Worm (Caenorhabditis elegans): ENCODE results near the gene rig-1.

Gene rig-1

DNA sequence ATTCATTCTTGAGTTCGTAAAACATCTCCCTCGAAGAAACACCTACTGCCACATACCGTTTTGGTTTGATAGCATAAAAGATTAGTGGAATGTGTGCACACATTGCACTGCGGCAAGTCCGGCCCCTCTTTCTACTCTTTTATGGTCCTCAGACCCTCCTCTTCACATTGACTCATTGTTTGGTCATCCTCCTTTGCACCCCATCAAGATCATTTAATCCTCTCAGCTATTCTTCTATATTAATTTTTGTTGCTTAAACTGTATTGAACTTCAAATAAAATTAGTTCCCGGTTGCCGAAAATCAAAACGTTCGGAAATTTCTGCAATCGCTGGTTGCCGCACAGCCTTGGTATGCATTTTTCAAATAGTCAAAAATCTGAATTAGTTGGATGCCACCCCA lies at the start of gene rig-1:
Gene rig-1, plus strand, starts transcription at position 301 of the 400 bp plus-strand sequence.
- no peak for TF ChIP-seq tab-1 (GFP tag; IDR thresholded peaks at IDR 0.05)
- no peak for TF ChIP-seq cog-1 (tag; optimal IDR thresholded peaks at IDR 0.05)
- TF ChIP-seq T22C8.4 (GFP tag; IDR thresholded peaks at IDR 0.05), result no peak
- no peak for TF ChIP-seq med-1 (GFP tag; optimal IDR thresholded peaks at IDR 0.05; ENCODE audit: insufficient read depth)
- TF ChIP-seq flt-1 (GFP tag; IDR thresholded peaks at IDR 0.05), result no peak
- no peak for TF ChIP-seq klf-2 (GFP tag; conservative IDR thresholded peaks at IDR 0.05)
- no peak for TF ChIP-seq ztf-23 (GFP tag; IDR thresholded peaks at IDR 0.05)
- TF ChIP-seq ref-1 (GFP tag; conservative IDR thresholded peaks at IDR 0.05), result no peak
- no peak for TF ChIP-seq ztf-29 (GFP tag; IDR thresholded peaks at IDR 0.05)

DNA sequence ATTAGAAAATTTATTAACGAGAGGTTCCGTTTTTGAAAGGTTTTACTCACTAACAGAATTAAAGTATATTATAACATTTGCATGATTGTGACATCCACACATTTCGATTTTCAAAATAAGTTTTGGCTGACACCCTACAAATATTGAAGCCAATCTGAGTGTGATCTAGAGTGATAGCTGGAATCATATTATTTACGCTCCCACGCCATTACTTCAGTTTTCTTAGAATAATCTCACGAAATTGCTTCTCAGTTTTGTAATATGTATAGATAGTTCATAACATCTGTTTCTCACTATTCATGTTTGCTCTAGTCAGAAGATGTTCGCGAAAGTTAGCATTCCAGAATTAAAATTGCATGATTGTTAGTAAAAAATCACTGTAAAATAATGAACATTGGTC lies 48.1 kb upstream of the rig-1 start:
- no peak for TF ChIP-seq med-1 (GFP tag; optimal IDR thresholded peaks at IDR 0.05; ENCODE audit: insufficient read depth)

- no peak for TF ChIP-seq cog-1 (tag; optimal IDR thresholded peaks at IDR 0.05)
- no peak for TF ChIP-seq flt-1 (GFP tag; IDR thresholded peaks at IDR 0.05)
- no peak for TF ChIP-seq T22C8.4 (GFP tag; IDR thresholded peaks at IDR 0.05)
- TF ChIP-seq ztf-29 (GFP tag; IDR thresholded peaks at IDR 0.05), result no peak
- no peak for TF ChIP-seq klf-2 (GFP tag; conservative IDR thresholded peaks at IDR 0.05)
- TF ChIP-seq tab-1 (GFP tag; IDR thresholded peaks at IDR 0.05), result no peak
Measured at ce11 chrX:8613053-8613452, 47.4 kb upstream of the rig-1 start, which contains the start of gene K01A12.2. Gene K01A12.2, plus strand, starts transcription at chrX:8613353.

DNA sequence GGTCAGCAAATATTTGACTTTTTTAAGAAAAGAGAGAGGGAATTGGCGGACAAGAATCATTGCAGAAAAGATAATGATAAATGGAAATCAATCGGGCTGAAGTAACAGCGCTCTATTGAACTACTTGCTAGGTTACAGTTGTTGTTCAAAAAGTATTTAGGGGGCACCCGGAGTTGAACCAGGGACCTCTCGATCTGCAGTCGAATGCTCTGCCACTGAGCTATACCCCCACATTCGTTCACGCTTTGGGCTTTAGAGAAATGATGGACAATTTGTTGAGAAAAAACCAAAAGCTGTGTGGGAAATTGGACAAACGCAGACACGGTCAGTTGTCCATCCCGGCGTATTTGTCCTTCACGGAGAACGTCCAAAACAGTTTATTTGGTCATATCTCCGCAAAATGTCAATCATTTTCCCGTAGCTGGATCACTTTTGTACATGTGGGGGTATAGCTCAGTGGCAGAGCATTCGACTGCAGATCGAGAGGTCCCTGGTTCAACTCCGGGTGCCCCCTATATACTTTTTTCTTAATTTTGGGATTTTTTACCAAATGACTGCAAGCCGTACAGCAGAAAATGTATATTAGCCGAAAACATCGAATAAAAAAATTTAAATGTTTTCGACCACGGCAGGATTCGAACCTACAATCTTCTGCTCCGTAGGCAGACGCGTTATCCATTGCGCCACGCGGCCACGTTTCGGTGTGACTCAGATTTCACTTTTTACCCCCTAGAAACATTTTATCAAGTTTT lies 36.4 kb upstream of the rig-1 start:
- TF ChIP-seq klf-2 (GFP tag; conservative IDR thresholded peaks at IDR 0.05) (no peak), cog-1 (tag; optimal IDR thresholded peaks at IDR 0.05) (no peak), ztf-23 (GFP tag; IDR thresholded peaks at IDR 0.05) (no peak; the same call in 1 of the 2 replicates), T22C8.4 (GFP tag; IDR thresholded peaks at IDR 0.05) (no peak), flt-1 (GFP tag; IDR thresholded peaks at IDR 0.05) (no peak), ztf-29 (GFP tag; IDR thresholded peaks at IDR 0.05) (0 out of 2 replicates have a peak, but pooled peaks have one; percentile 31), ref-1 (GFP tag; conservative IDR thresholded peaks at IDR 0.05) (no peak), tab-1 (GFP tag; IDR thresholded peaks at IDR 0.05) (no peak)

DNA sequence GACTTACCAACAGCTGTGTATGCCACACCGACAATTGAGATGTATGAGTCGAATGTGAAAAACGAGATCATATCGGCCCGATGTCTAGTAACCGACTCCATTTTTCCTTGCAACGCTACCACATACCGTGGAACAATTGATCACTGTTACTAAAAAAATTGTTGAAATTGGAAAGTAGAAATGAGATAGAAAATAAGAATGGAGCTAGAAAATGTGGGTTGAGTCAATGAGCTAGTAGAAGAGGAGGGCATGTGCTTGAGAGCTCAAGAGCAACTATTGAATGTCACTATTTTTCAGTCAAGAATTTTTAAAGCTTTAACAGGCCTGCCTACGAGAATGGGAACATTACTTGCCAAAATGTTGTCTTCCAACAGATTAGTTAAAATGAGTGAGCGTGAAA lies 35.3 kb upstream of the rig-1 start, which contains the start of gene K01A12.3:
Gene K01A12.3, minus strand, starts transcription at position 101 of the 400 bp plus-strand sequence.
- no peak for TF ChIP-seq med-1 (GFP tag; optimal IDR thresholded peaks at IDR 0.05; ENCODE audit: insufficient read depth)
- TF ChIP-seq klf-2 (GFP tag; conservative IDR thresholded peaks at IDR 0.05), result no peak
- no peak for TF ChIP-seq flt-1 (GFP tag; IDR thresholded peaks at IDR 0.05)
- no peak for TF ChIP-seq ztf-29 (GFP tag; IDR thresholded peaks at IDR 0.05)
- TF ChIP-seq ztf-23 (GFP tag; IDR thresholded peaks at IDR 0.05), result no peak

ce11 chrX:8638679-8639184 lies 21.7 kb upstream of the rig-1 start:
- TF ChIP-seq tab-1 (GFP tag; IDR thresholded peaks at IDR 0.05), result peak; percentile 83
- TF ChIP-seq ztf-29 (GFP tag; IDR thresholded peaks at IDR 0.05), result no peak
- TF ChIP-seq cog-1 (tag; optimal IDR thresholded peaks at IDR 0.05), result no peak
- TF ChIP-seq ztf-23 (GFP tag; IDR thresholded peaks at IDR 0.05), result no peak; the same call in 1 of the 2 replicates
- peak; percentile 91 for TF ChIP-seq flt-1 (GFP tag; IDR thresholded peaks at IDR 0.05)
- TF ChIP-seq ref-1 (GFP tag; conservative IDR thresholded peaks at IDR 0.05), result peak; percentile 64
- TF ChIP-seq klf-2 (GFP tag; conservative IDR thresholded peaks at IDR 0.05), result peak; percentile 69
- no peak; the same call in none of the 2 replicates for TF ChIP-seq T22C8.4 (GFP tag; IDR thresholded peaks at IDR 0.05)
- TF ChIP-seq med-1 (GFP tag; optimal IDR thresholded peaks at IDR 0.05; ENCODE audit: insufficient read depth), result peak; percentile 43

- TF ChIP-seq klf-2 (GFP tag; conservative IDR thresholded peaks at IDR 0.05) (no peak), T22C8.4 (GFP tag; IDR thresholded peaks at IDR 0.05) (no peak), ztf-29 (GFP tag; IDR thresholded peaks at IDR 0.05) (no peak), ztf-23 (GFP tag; IDR thresholded peaks at IDR 0.05) (no peak), med-1 (GFP tag; optimal IDR thresholded peaks at IDR 0.05; ENCODE audit: insufficient read depth) (no peak), ref-1 (GFP tag; conservative IDR thresholded peaks at IDR 0.05) (no peak), tab-1 (GFP tag; IDR thresholded peaks at IDR 0.05) (0 out of 2 replicates have a peak, but pooled peaks have one; percentile 31), cog-1 (tag; optimal IDR thresholded peaks at IDR 0.05) (no peak), flt-1 (GFP tag; IDR thresholded peaks at IDR 0.05) (0 out of 2 replicates have a peak, but pooled peaks have one; percentile 39)
Measured at ce11 chrX:8640654-8641053, 19.8 kb upstream of the rig-1 start.

ce11 chrX:8643817-8644216 lies 16.6 kb upstream of the rig-1 start, which contains the start of gene stg-2:
Gene stg-2, minus strand, starts transcription at chrX:8643917.
- TF ChIP-seq T22C8.4 (GFP tag; IDR thresholded peaks at IDR 0.05) (no peak), klf-2 (GFP tag; conservative IDR thresholded peaks at IDR 0.05) (no peak), cog-1 (tag; optimal IDR thresholded peaks at IDR 0.05) (no peak), ztf-29 (GFP tag; IDR thresholded peaks at IDR 0.05) (no peak), ztf-23 (GFP tag; IDR thresholded peaks at IDR 0.05) (no peak), flt-1 (GFP tag; IDR thresholded peaks at IDR 0.05) (no peak), med-1 (GFP tag; optimal IDR thresholded peaks at IDR 0.05; ENCODE audit: insufficient read depth) (no peak), tab-1 (GFP tag; IDR thresholded peaks at IDR 0.05) (no peak), ref-1 (GFP tag; conservative IDR thresholded peaks at IDR 0.05) (no peak)

- TF ChIP-seq T22C8.4 (GFP tag; IDR thresholded peaks at IDR 0.05), result peak; percentile 85
- TF ChIP-seq ztf-29 (GFP tag; IDR thresholded peaks at IDR 0.05), result peak; percentile 80
- TF ChIP-seq flt-1 (GFP tag; IDR thresholded peaks at IDR 0.05), result peak; percentile 95
- peak; percentile 68 for TF ChIP-seq cog-1 (tag; optimal IDR thresholded peaks at IDR 0.05)
- peak; percentile 72; the same call in 1 of the 2 replicates for TF ChIP-seq klf-2 (GFP tag; conservative IDR thresholded peaks at IDR 0.05)
- TF ChIP-seq med-1 (GFP tag; optimal IDR thresholded peaks at IDR 0.05; ENCODE audit: insufficient read depth), result peak; percentile 58
- peak; percentile 94 for TF ChIP-seq tab-1 (GFP tag; IDR thresholded peaks at IDR 0.05)
- TF ChIP-seq ztf-23 (GFP tag; IDR thresholded peaks at IDR 0.05), result peak; percentile 87
- peak; percentile 83 for TF ChIP-seq ref-1 (GFP tag; conservative IDR thresholded peaks at IDR 0.05)
Measured at ce11 chrX:8646287-8646686, 14.1 kb upstream of the rig-1 start.

Data from whole organism, midembryonic.